Worm (Caenorhabditis elegans): ENCODE measurements around the gene str-39.

ce11 chrV:2920125-2920524 is 40.4 kb upstream of the str-39 start:
- TF ChIP-seq nhr-237 (tag; optimal IDR thresholded peaks at IDR 0.05) (no peak), elt-3 (tag; optimal IDR thresholded peaks at IDR 0.05) (no peak), nhr-12 (tag; optimal IDR thresholded peaks at IDR 0.05) (no peak), unc-39 (tag; optimal IDR thresholded peaks at IDR 0.05) (no peak), pha-4 (tag; optimal IDR thresholded peaks at IDR 0.05) (no peak)

Data from whole organism, mixed stage, embryonic.